Worm (Caenorhabditis elegans): Measurements from ENCODE around the gene Y46D2A.3.

- no peak for TF ChIP-seq nhr-76 (tag; optimal IDR thresholded peaks at IDR 0.05)
- TF ChIP-seq lin-15B (tag; optimal IDR thresholded peaks at IDR 0.05): no peak
- no peak for TF ChIP-seq zag-1 (tag; optimal IDR thresholded peaks at IDR 0.05)
- no peak for TF ChIP-seq Y48G9A.11 (GFP tag; IDR thresholded peaks at IDR 0.05)
- TF ChIP-seq pha-4 (GFP tag; IDR thresholded peaks at IDR 0.05): no peak
- no peak for TF ChIP-seq pha-4 (tag; optimal IDR thresholded peaks at IDR 0.05)
- TF ChIP-seq ama-1 (optimal IDR thresholded peaks at IDR 0.05): no peak
These were observed 31.8 kb downstream of the Y46D2A.3 start, which contains the start of gene btb-17 for ce11 chrII:3295193-3295592.
